Worm (Caenorhabditis elegans) whole organism, mixed stage, embryonic: ENCODE data around the gene act-2.
A peak's percentile ranks its signal among the peaks of the same experiment; 100 is the strongest.

Experiments
- M03D4.4 ChIP-seq: sonication (generic microtip); optimal IDR thresholded peaks from 2 replicates; lab custom pipeline; 2017; ENCODE audit warnings: mild to moderate bottlenecking, missing genetic modification characterization, missing compliant biosample characterization
- bed-3 ChIP-seq: fragments of 200-800 bp; sonication (Bioruptor generic); optimal IDR thresholded peaks from 3 replicates; lab custom pipeline; 2018; ENCODE audit warnings: mild to moderate bottlenecking, missing genetic modification characterization, moderate library complexity, missing compliant biosample characterization
- ceh-39 ChIP-seq: fragments of 150-350 bp; optimal IDR thresholded peaks from 2 replicates; lab custom pipeline; 2014; ENCODE audit warnings: missing biosample characterization, missing genetic modification characterization
- ceh-43 ChIP-seq: fragments of 200-800 bp; sonication (Bioruptor generic); optimal IDR thresholded peaks from 2 replicates; lab custom pipeline; 2018; ENCODE audit warnings: mild to moderate bottlenecking, missing genetic modification characterization, moderate library complexity, missing compliant biosample characterization
- ceh-83 ChIP-seq: fragments of 200-800 bp; sonication (Bioruptor generic); optimal IDR thresholded peaks from 2 replicates; lab custom pipeline; 2018; ENCODE audit warnings: mild to moderate bottlenecking, missing genetic modification characterization, missing compliant biosample characterization
- ces-1 ChIP-seq: fragments of 150-350 bp; optimal IDR thresholded peaks from 2 replicates; lab custom pipeline; 2014; ENCODE audit warnings: missing biosample characterization, missing genetic modification reagents, missing genetic modification characterization
- cnd-1 ChIP-seq: fragments of 200-800 bp; sonication (Bioruptor generic); optimal IDR thresholded peaks from 2 replicates; lab custom pipeline; 2018; ENCODE audit warnings: mild to moderate bottlenecking, missing genetic modification characterization, missing compliant biosample characterization
- drap-1 ChIP-seq: fragments of 200-800 bp; sonication (Bioruptor generic); optimal IDR thresholded peaks from 3 replicates; lab custom pipeline; 2018; ENCODE audit warnings: mild to moderate bottlenecking, missing genetic modification characterization, missing compliant biosample characterization
- elt-1 ChIP-seq: sonication (generic microtip); optimal IDR thresholded peaks from 2 replicates; lab custom pipeline; 2017; ENCODE audit warnings: missing genetic modification characterization, mild to moderate bottlenecking, missing compliant biosample characterization, antibody characterized with exemption, moderate library complexity, borderline replicate concordance; ENCODE audit not compliant: insufficient read depth
- elt-3 ChIP-seq: fragments of 150-350 bp; optimal IDR thresholded peaks from 2 replicates; lab custom pipeline; 2014; ENCODE audit warnings: missing biosample characterization, missing genetic modification characterization
- flh-1 ChIP-seq: fragments of 200-800 bp; sonication (Bioruptor generic); optimal IDR thresholded peaks from 2 replicates; lab custom pipeline; 2018; ENCODE audit warnings: mild to moderate bottlenecking, missing genetic modification characterization, moderate library complexity, missing compliant biosample characterization
- ham-2 ChIP-seq: fragments of 200-800 bp; sonication (Bioruptor generic); optimal IDR thresholded peaks from 2 replicates; lab custom pipeline; 2018; ENCODE audit warnings: mild to moderate bottlenecking, missing genetic modification characterization, missing compliant biosample characterization
- hlh-1 ChIP-seq: fragments of 150-350 bp; optimal IDR thresholded peaks from 2 replicates; lab custom pipeline; 2014; ENCODE audit warnings: missing biosample characterization, missing genetic modification reagents, missing genetic modification characterization
- lin-13 ChIP-seq: fragments of 150-350 bp; optimal IDR thresholded peaks from 2 replicates; lab custom pipeline; 2014; ENCODE audit warnings: missing biosample characterization, missing genetic modification characterization
- lin-32 ChIP-seq: fragments of 200-800 bp; sonication (Bioruptor generic); optimal IDR thresholded peaks from 2 replicates; lab custom pipeline; 2018; ENCODE audit warnings: mild to moderate bottlenecking, missing genetic modification characterization, missing compliant biosample characterization
- lsy-2 ChIP-seq: fragments of 150-350 bp; optimal IDR thresholded peaks from 2 replicates; lab custom pipeline; 2014; ENCODE audit warnings: missing biosample characterization, missing genetic modification characterization
- mab-5 ChIP-seq: fragments of 150-350 bp; optimal IDR thresholded peaks from 2 replicates; lab custom pipeline; 2014; ENCODE audit warnings: missing biosample characterization, missing genetic modification characterization
- mep-1 ChIP-seq: fragments of 150-350 bp; optimal IDR thresholded peaks from 2 replicates; lab custom pipeline; 2017; ENCODE audit warnings: missing biosample characterization, missing genetic modification reagents, missing genetic modification characterization, inconsistent platforms
- mls-2 ChIP-seq: sonication (generic microtip); optimal IDR thresholded peaks from 2 replicates; lab custom pipeline; 2016; ENCODE audit warnings: mild to moderate bottlenecking, missing genetic modification characterization, moderate library complexity, missing compliant biosample characterization
- nhr-12 ChIP-seq: fragments of 150-350 bp; optimal IDR thresholded peaks from 2 replicates; lab custom pipeline; 2014; ENCODE audit warnings: missing biosample characterization, missing genetic modification characterization
- nhr-2 ChIP-seq: fragments of 150-350 bp; optimal IDR thresholded peaks from 2 replicates; lab custom pipeline; 2014; ENCODE audit warnings: missing biosample characterization, missing genetic modification characterization
- nhr-237 ChIP-seq: fragments of 150-350 bp; optimal IDR thresholded peaks from 2 replicates; lab custom pipeline; 2014; ENCODE audit warnings: missing biosample characterization, missing genetic modification characterization
- nhr-28 ChIP-seq: fragments of 150-350 bp; optimal IDR thresholded peaks from 2 replicates; lab custom pipeline; 2014; ENCODE audit warnings: missing biosample characterization, missing genetic modification characterization
- nhr-76 ChIP-seq: sonication (generic microtip); optimal IDR thresholded peaks from 2 replicates; lab custom pipeline; 2017; ENCODE audit warnings: missing biosample characterization, missing genetic modification characterization
- pha-4 ChIP-seq: fragments of 150-350 bp; optimal IDR thresholded peaks from 2 replicates; lab custom pipeline; 2018; ENCODE audit warnings: missing biosample characterization, missing genetic modification reagents, missing genetic modification characterization
- sem-2 ChIP-seq: fragments of 200-800 bp; sonication (Bioruptor generic); optimal IDR thresholded peaks from 2 replicates; lab custom pipeline; 2018; ENCODE audit warnings: mild to moderate bottlenecking, missing genetic modification characterization, missing compliant biosample characterization
- snpc-4 ChIP-seq: fragments of 150-350 bp; optimal IDR thresholded peaks from 2 replicates; lab custom pipeline; 2014; ENCODE audit warnings: missing biosample characterization, missing genetic modification characterization
- sptf-1 ChIP-seq: sonication (generic microtip); optimal IDR thresholded peaks from 2 replicates; lab custom pipeline; 2017; ENCODE audit warnings: mild to moderate bottlenecking, missing genetic modification characterization, moderate library complexity, missing compliant biosample characterization
- tbx-8 ChIP-seq: fragments of 200-800 bp; sonication (Bioruptor generic); optimal IDR thresholded peaks from 2 replicates; lab custom pipeline; 2018; ENCODE audit warnings: mild to moderate bottlenecking, missing genetic modification characterization, moderate library complexity, missing compliant biosample characterization
- unc-120 ChIP-seq: sonication (generic microtip); optimal IDR thresholded peaks from 2 replicates; lab custom pipeline; 2017; ENCODE audit warnings: missing genetic modification characterization, missing compliant biosample characterization; ENCODE audit not compliant: poor library complexity, severe bottlenecking
- unc-39 ChIP-seq: fragments of 150-350 bp; optimal IDR thresholded peaks from 2 replicates; lab custom pipeline; 2014; ENCODE audit warnings: missing biosample characterization, missing genetic modification characterization
- unc-62 ChIP-seq: fragments of 150-350 bp; optimal IDR thresholded peaks from 2 replicates; lab custom pipeline; 2014; ENCODE audit warnings: missing biosample characterization, missing genetic modification reagents, missing genetic modification characterization
- zip-8 ChIP-seq: fragments of 150-350 bp; optimal IDR thresholded peaks from 2 replicates; lab custom pipeline; 2014; ENCODE audit warnings: missing biosample characterization, missing genetic modification characterization
- ztf-11 ChIP-seq: fragments of 150-350 bp; optimal IDR thresholded peaks from 2 replicates; lab custom pipeline; 2014; ENCODE audit warnings: missing biosample characterization, missing genetic modification characterization

The act-2 gene

ce11 chrV:11122466-11122865 is 44.5 kb upstream of the act-2 start, which contains the start of gene mboa-2:
Gene mboa-2, minus strand, starts transcription at chrV:11122493.
- no peak for TF ChIP-seq M03D4.4 (tag; lab: Kevin White, UChicago)
- no peak for TF ChIP-seq unc-62 (GFP tag; lab: Kevin White, UChicago)
- no peak for TF ChIP-seq ztf-11 (tag; lab: Kevin White, UChicago)
- no peak for TF ChIP-seq hlh-1 (tag; lab: Kevin White, UChicago)
- TF ChIP-seq drap-1, result no peak
- no peak for TF ChIP-seq zip-8 (tag; lab: Kevin White, UChicago)
- no peak for TF ChIP-seq ceh-39

- TF ChIP-seq sptf-1 (tag; lab: Kevin White, UChicago), result no peak
- peak; percentile 33 for TF ChIP-seq mep-1
- peak; percentile 56 for TF ChIP-seq hlh-1 (tag; lab: Kevin White, UChicago)
- no peak for TF ChIP-seq pha-4 (tag; lab: Kevin White, UChicago)
- no peak for TF ChIP-seq nhr-237
- peak; percentile 84 for TF ChIP-seq ces-1 (GFP tag; lab: Kevin White, UChicago)
- TF ChIP-seq, all 35 proteins: peak for 3
These were observed 43.3 kb upstream of the act-2 start for ce11 chrV:11121247-11121646.

ce11 chrV:11119294-11119755 is 41.4 kb upstream of the act-2 start, which contains the start of gene scb-1:
Gene scb-1, minus strand, starts transcription at chrV:11119705.
- TF ChIP-seq mab-5 (tag; lab: Kevin White, UChicago) (no peak), ceh-43 (GFP tag; lab: Kevin White, UChicago) (no peak), ceh-39 (no peak)

ce11 chrV:11118179-11118725 is 40.3 kb upstream of the act-2 start:
- no peak for TF ChIP-seq lin-32 (GFP tag; lab: Kevin White, UChicago)
- no peak for TF ChIP-seq unc-62 (GFP tag; lab: Kevin White, UChicago)
- TF ChIP-seq M03D4.4 (tag; lab: Kevin White, UChicago), result no peak

ce11 chrV:11113607-11114006 is 35.7 kb upstream of the act-2 start, which contains the start of gene math-33:
Gene math-33, plus strand, starts transcription at chrV:11113907.
- TF ChIP-seq nhr-28 (tag; lab: Kevin White, UChicago) (no peak), nhr-237 (no peak), sptf-1 (tag; lab: Kevin White, UChicago) (no peak), unc-120 (tag; lab: Kevin White, UChicago) (no peak), mls-2 (tag; lab: Kevin White, UChicago) (no peak), mep-1 (no peak), hlh-1 (tag; lab: Kevin White, UChicago) (no peak), lsy-2 (tag; lab: Kevin White, UChicago) (no peak), tbx-8 (GFP tag; lab: Kevin White, UChicago) (no peak), zip-8 (tag; lab: Kevin White, UChicago) (no peak), bed-3 (GFP tag; lab: Kevin White, UChicago) (no peak)

- TF ChIP-seq tbx-8 (GFP tag; lab: Kevin White, UChicago) (peak; percentile 47), ceh-83 (GFP tag; lab: Kevin White, UChicago) (peak; percentile 88), ham-2 (GFP tag; lab: Kevin White, UChicago) (peak; percentile 28), unc-39 (tag; lab: Kevin White, UChicago) (no peak), nhr-76 (tag; lab: Kevin White, UChicago) (peak; percentile 79), mep-1 (peak; percentile 68), unc-62 (GFP tag; lab: Kevin White, UChicago) (no peak), ceh-39 (no peak), M03D4.4 (tag; lab: Kevin White, UChicago) (peak; percentile 86), mab-5 (tag; lab: Kevin White, UChicago) (no peak), hlh-1 (tag; lab: Kevin White, UChicago) (peak; percentile 58), lin-32 (GFP tag; lab: Kevin White, UChicago) (no peak), unc-120 (tag; lab: Kevin White, UChicago) (peak; percentile 79), bed-3 (GFP tag; lab: Kevin White, UChicago) (peak; percentile 65), ztf-11 (tag; lab: Kevin White, UChicago) (peak; percentile 82), flh-1 (GFP tag; lab: Kevin White, UChicago) (no peak), lin-13 (tag; lab: Kevin White, UChicago) (peak; percentile 69), nhr-12 (tag; lab: Kevin White, UChicago) (peak; percentile 12), elt-1 (tag; lab: Kevin White, UChicago) (peak; percentile 37), nhr-237 (no peak), nhr-28 (tag; lab: Kevin White, UChicago) (peak; percentile 26), elt-3 (tag; lab: Kevin White, UChicago) (no peak), lsy-2 (tag; lab: Kevin White, UChicago) (peak; percentile 33), ces-1 (GFP tag; lab: Kevin White, UChicago) (peak; percentile 13), zip-8 (tag; lab: Kevin White, UChicago) (no peak), nhr-2 (tag; lab: Kevin White, UChicago) (no peak), snpc-4 (no peak), pha-4 (tag; lab: Kevin White, UChicago) (peak; percentile 53), sem-2 (GFP tag; lab: Kevin White, UChicago) (peak; percentile 52), ceh-43 (GFP tag; lab: Kevin White, UChicago) (peak; percentile 84), cnd-1 (tag; lab: Kevin White, UChicago) (peak; percentile 50), drap-1 (peak; percentile 65), mls-2 (tag; lab: Kevin White, UChicago) (peak; percentile 88)
These were observed 35.2 kb upstream of the act-2 start, which contains the start of gene erfa-3 for ce11 chrV:11113041-11113574. Gene erfa-3, minus strand, starts transcription at chrV:11113091.
